Worm (Caenorhabditis elegans) whole organism, L4/young adult: ENCODE results near the gene syp-2.

Experiments used
- W03F9.2 ChIP-seq: fragments of 150-350 bp; optimal IDR thresholded peaks from 2 replicates; lab custom pipeline; 2014; ENCODE audit warnings: missing biosample characterization, missing genetic modification characterization
- dao-5 ChIP-seq: sonication (generic microtip); optimal IDR thresholded peaks from 2 replicates; lab custom pipeline; 2016; ENCODE audit warnings: missing genotype, missing genetic modification characterization, moderate library complexity, missing compliant biosample characterization
- him-1 ChIP-seq: sonication (generic microtip); optimal IDR thresholded peaks from 2 replicates; lab custom pipeline; 2016; ENCODE audit warnings: missing genotype, missing genetic modification reagents, missing genetic modification characterization, missing compliant biosample characterization

syp-2 gene

ce11 chrV:5571691-5572090, 35.4 kb downstream of the syp-2 start:
- TF ChIP-seq W03F9.2 = no peak
- no peak for TF ChIP-seq him-1 (tag; lab: Kevin White, UChicago)

ce11 chrV:5576008-5576407, 39.7 kb downstream of the syp-2 start:
- no peak for TF ChIP-seq dao-5 (tag; lab: Kevin White, UChicago)
- TF ChIP-seq him-1 (tag; lab: Kevin White, UChicago) = peak; percentile 27
- TF ChIP-seq W03F9.2 = peak; percentile 54

ce11 chrV:5579666-5580065, 43.4 kb downstream of the syp-2 start:
- TF ChIP-seq dao-5 (tag; lab: Kevin White, UChicago) = no peak
- no peak for TF ChIP-seq W03F9.2
- no peak for TF ChIP-seq him-1 (tag; lab: Kevin White, UChicago)

- TF ChIP-seq W03F9.2 (no peak), him-1 (tag; lab: Kevin White, UChicago) (no peak), dao-5 (tag; lab: Kevin White, UChicago) (no peak)
These were observed 44.2 kb downstream of the syp-2 start for ce11 chrV:5580517-5580916.

- TF ChIP-seq W03F9.2 (no peak), him-1 (tag; lab: Kevin White, UChicago) (no peak), dao-5 (tag; lab: Kevin White, UChicago) (no peak)
These were observed 45.0 kb downstream of the syp-2 start, which contains the start of gene klc-2 for ce11 chrV:5581312-5581711. TSS of gene klc-2 (minus strand) at chrV:5581412.

ce11 chrV:5582308-5582707, 46.0 kb downstream of the syp-2 start:
- TF ChIP-seq W03F9.2 (no peak), dao-5 (tag; lab: Kevin White, UChicago) (no peak), him-1 (tag; lab: Kevin White, UChicago) (no peak)

DNA sequence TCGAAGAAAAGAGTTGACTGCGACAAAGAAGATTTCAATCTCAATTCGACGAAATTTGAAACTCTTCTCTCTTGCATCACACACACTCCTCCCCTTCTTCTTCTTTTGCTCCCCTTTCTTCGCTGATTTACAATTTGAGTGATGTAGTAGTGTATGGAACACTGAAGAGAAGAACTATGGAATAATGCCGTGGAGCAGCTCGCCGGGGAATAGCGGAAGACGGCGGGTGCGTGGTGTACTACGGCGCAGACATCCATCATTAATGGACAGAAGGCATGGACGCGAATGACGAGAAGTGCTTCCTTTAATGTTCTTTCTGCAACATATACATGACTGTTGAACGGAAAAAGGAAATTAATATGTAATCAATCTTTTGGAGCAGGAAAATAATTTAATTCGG, 46.6 kb downstream of the syp-2 start:
- no peak for TF ChIP-seq him-1 (tag; lab: Kevin White, UChicago)
- no peak for TF ChIP-seq W03F9.2
- TF ChIP-seq dao-5 (tag; lab: Kevin White, UChicago) = no peak

DNA sequence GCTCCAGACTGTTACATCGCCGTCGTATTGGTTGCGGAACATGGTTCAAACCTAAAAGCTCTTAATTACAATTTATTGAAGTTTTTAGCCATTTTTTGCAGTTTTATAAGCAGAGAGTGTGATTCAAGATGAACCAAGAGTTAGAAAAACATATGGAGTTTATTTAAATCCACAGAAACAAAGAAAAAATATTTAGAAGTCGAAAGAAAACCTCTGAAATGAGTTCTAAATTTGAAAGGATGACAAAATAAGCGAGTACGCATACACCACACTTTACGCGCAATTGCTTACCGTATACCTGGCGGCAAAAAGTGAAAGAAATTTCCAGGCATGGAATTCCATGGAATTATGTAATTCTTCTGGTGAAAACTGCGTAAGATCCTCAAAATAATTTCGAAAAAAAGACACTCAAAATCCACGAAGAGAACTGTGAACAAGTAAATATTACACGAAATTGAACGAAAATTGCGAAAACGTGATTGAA, 48.0 kb downstream of the syp-2 start, which contains the start of gene pas-6:
Gene pas-6, minus strand, starts transcription at position 51 of the 484 bp plus-strand sequence.
- TF ChIP-seq him-1 (tag; lab: Kevin White, UChicago) = no peak
- TF ChIP-seq W03F9.2 = peak; percentile 10
- TF ChIP-seq dao-5 (tag; lab: Kevin White, UChicago) = no peak

DNA sequence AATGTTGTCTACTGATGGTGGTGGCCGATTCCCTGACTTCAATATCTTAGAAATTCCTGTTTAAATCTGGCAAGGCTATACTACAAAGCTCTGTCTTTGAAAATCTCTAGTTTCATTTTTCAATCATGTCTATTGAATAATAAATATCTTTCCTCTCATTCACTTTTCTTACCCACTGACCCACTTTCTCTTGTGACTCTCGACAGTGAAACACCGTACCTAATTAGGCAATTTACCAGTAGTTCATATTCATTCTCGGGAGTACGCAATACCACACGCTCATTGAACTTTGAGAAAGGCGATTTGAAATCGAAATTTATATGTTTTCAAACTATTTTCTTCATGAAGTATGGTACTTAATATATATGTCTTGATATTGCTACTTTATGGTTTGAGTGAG, 48.5 kb downstream of the syp-2 start, which contains the start of gene CD4.11:
Gene CD4.11, plus strand, starts transcription at position 301 of the 400 bp plus-strand sequence.
- TF ChIP-seq dao-5 (tag; lab: Kevin White, UChicago) (no peak), him-1 (tag; lab: Kevin White, UChicago) (no peak), W03F9.2 (no peak)

DNA sequence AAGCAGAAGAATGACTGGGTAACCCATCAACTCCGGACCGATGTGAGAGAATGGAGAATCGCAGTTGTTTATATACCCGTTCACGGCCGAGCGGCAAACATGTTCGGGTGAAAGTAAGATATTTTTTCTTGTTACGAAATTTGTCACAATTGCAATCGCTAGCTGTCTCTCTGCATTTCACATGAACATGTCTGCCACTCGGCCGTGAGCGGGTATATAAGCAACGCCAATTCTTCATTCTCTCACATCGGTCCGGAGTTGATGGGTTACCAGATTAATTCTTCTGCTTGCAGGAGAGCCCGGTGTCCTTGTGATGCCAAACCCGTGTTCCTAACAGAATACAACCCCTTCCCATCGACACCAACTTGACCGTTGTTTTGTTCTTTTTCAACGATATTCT, 50.8 kb downstream of the syp-2 start:
- no peak for TF ChIP-seq him-1 (tag; lab: Kevin White, UChicago)
- no peak for TF ChIP-seq W03F9.2
- TF ChIP-seq dao-5 (tag; lab: Kevin White, UChicago) = no peak
